Worm (Caenorhabditis elegans) whole organism, L3 larva: Measurements from ENCODE around the gene C04F6.9.

Experiments used
- R02D3.7 ChIP-seq: fragments of 150-350 bp; optimal IDR thresholded peaks from 2 replicates; lab custom pipeline; 2014; ENCODE audit warnings: missing biosample characterization, missing genetic modification characterization
- ZK546.5 ChIP-seq: sonication (generic microtip); optimal IDR thresholded peaks from 2 replicates; lab custom pipeline; 2017; ENCODE audit warnings: missing biosample characterization, missing genetic modification characterization
- ama-1 ChIP-seq: fragments of 150-350 bp; optimal IDR thresholded peaks from 2 replicates; lab custom pipeline; 2018
- ceh-16 ChIP-seq: sonication (generic microtip); optimal IDR thresholded peaks from 2 replicates; lab custom pipeline; 2017; ENCODE audit warnings: missing biosample characterization, missing genetic modification characterization
- ceh-28 ChIP-seq: fragments of 150-350 bp; optimal IDR thresholded peaks from 2 replicates; lab custom pipeline; 2014; ENCODE audit warnings: missing biosample characterization, missing genetic modification reagents, missing genetic modification characterization
- ceh-82 ChIP-seq: fragments of 150-350 bp; optimal IDR thresholded peaks from 2 replicates; lab custom pipeline; 2014; ENCODE audit warnings: missing biosample characterization, missing genetic modification characterization
- daf-12 ChIP-seq: fragments of 150-350 bp; optimal IDR thresholded peaks from 2 replicates; lab custom pipeline; 2014; ENCODE audit warnings: missing biosample characterization, missing genetic modification reagents, missing genetic modification characterization
- egl-27 ChIP-seq: sonication (generic microtip); optimal IDR thresholded peaks from 4 replicates; lab custom pipeline; 2017; ENCODE audit warnings: missing biosample characterization, missing genetic modification reagents, missing genetic modification characterization
- egl-5 ChIP-seq: fragments of 150-350 bp; optimal IDR thresholded peaks from 2 replicates; lab custom pipeline; 2017; ENCODE audit warnings: missing biosample characterization, missing genetic modification reagents, missing genetic modification characterization, inconsistent platforms
- elt-1 ChIP-seq: fragments of 150-350 bp; optimal IDR thresholded peaks from 2 replicates; lab custom pipeline; 2014; ENCODE audit warnings: missing biosample characterization, missing genetic modification characterization
- elt-2 ChIP-seq: sonication (generic microtip); optimal IDR thresholded peaks from 2 replicates; lab custom pipeline; 2016; ENCODE audit warnings: missing genetic modification reagents, mild to moderate bottlenecking, missing genetic modification characterization, missing compliant biosample characterization
- fkh-10 ChIP-seq: sonication (generic microtip); optimal IDR thresholded peaks from 2 replicates; lab custom pipeline; 2017; ENCODE audit warnings: missing biosample characterization, missing genetic modification reagents, missing genetic modification characterization
- fkh-2 ChIP-seq: fragments of 150-350 bp; optimal IDR thresholded peaks from 2 replicates; lab custom pipeline; 2014; ENCODE audit warnings: missing biosample characterization, missing genetic modification reagents, missing genetic modification characterization
- fos-1 ChIP-seq: fragments of 150-350 bp; optimal IDR thresholded peaks from 2 replicates; lab custom pipeline; 2014; ENCODE audit warnings: missing biosample characterization, missing genetic modification characterization
- hmg-11 ChIP-seq: sonication (generic microtip); optimal IDR thresholded peaks from 2 replicates; lab custom pipeline; 2016; ENCODE audit warnings: missing genetic modification characterization, missing compliant biosample characterization
- jun-1 ChIP-seq: fragments of 150-350 bp; optimal IDR thresholded peaks from 2 replicates; lab custom pipeline; 2014; ENCODE audit warnings: missing biosample characterization, missing genetic modification reagents, missing genetic modification characterization
- lin-15B ChIP-seq: fragments of 150-350 bp; optimal IDR thresholded peaks from 2 replicates; lab custom pipeline; 2014; ENCODE audit warnings: missing biosample characterization, missing genetic modification characterization
- lin-39 ChIP-seq: fragments of 150-350 bp; optimal IDR thresholded peaks from 2 replicates; lab custom pipeline; 2018; ENCODE audit warnings: missing biosample characterization, missing genetic modification reagents, missing genetic modification characterization
- lsy-12 ChIP-seq: sonication (generic microtip); optimal IDR thresholded peaks from 2 replicates; lab custom pipeline; 2016; ENCODE audit warnings: mild to moderate bottlenecking, missing genetic modification characterization, missing compliant biosample characterization
- mml-1 ChIP-seq: fragments of 150-350 bp; sonication (generic microtip); optimal IDR thresholded peaks from 3 replicates; lab custom pipeline; 2014; ENCODE audit warnings: missing biosample characterization, missing genetic modification characterization
- nfya-1 ChIP-seq: sonication (generic microtip); optimal IDR thresholded peaks from 2 replicates; lab custom pipeline; 2017; ENCODE audit warnings: missing genetic modification characterization, mild to moderate bottlenecking, missing compliant biosample characterization, antibody characterized with exemption, moderate library complexity; ENCODE audit not compliant: insufficient read depth
- nhr-12 ChIP-seq: fragments of 150-350 bp; optimal IDR thresholded peaks from 2 replicates; lab custom pipeline; 2014; ENCODE audit warnings: missing biosample characterization, missing genetic modification characterization
- nhr-23 ChIP-seq: fragments of 150-350 bp; optimal IDR thresholded peaks from 2 replicates; lab custom pipeline; 2014; ENCODE audit warnings: missing biosample characterization, missing genetic modification reagents, missing genetic modification characterization
- nhr-237 ChIP-seq: fragments of 150-350 bp; optimal IDR thresholded peaks from 2 replicates; lab custom pipeline; 2014; ENCODE audit warnings: missing biosample characterization, missing genetic modification characterization
- nhr-25 ChIP-seq: sonication (generic microtip); optimal IDR thresholded peaks from 2 replicates; lab custom pipeline; 2017; ENCODE audit warnings: missing biosample characterization, missing genetic modification characterization
- nhr-28 ChIP-seq: fragments of 150-350 bp; optimal IDR thresholded peaks from 2 replicates; lab custom pipeline; 2014; ENCODE audit warnings: missing biosample characterization, missing genetic modification characterization
- nhr-43 ChIP-seq: sonication (generic microtip); optimal IDR thresholded peaks from 2 replicates; lab custom pipeline; 2016; ENCODE audit warnings: mild to moderate bottlenecking, missing genetic modification characterization, missing compliant biosample characterization; ENCODE audit not compliant: poor library complexity, severe bottlenecking
- nhr-76 ChIP-seq: fragments of 150-350 bp; sonication (generic microtip); optimal IDR thresholded peaks from 5 replicates; lab custom pipeline; 2014; ENCODE audit warnings: missing biosample characterization, missing genetic modification characterization
- nhr-77 ChIP-seq: fragments of 150-350 bp; optimal IDR thresholded peaks from 2 replicates; lab custom pipeline; 2014; ENCODE audit warnings: missing biosample characterization, missing genetic modification characterization
- pha-4 ChIP-seq: fragments of 150-350 bp; optimal IDR thresholded peaks from 2 replicates; lab custom pipeline; 2014; ENCODE audit warnings: missing biosample characterization, missing genetic modification reagents, missing genetic modification characterization
- pqm-1 ChIP-seq: fragments of 150-350 bp; optimal IDR thresholded peaks from 2 replicates; lab custom pipeline; 2017; ENCODE audit warnings: missing biosample characterization, missing genetic modification characterization, inconsistent platforms
- sea-2 ChIP-seq: fragments of 150-350 bp; sonication (generic microtip); optimal IDR thresholded peaks from 4 replicates; lab custom pipeline; 2014; ENCODE audit warnings: missing biosample characterization, missing genetic modification reagents, missing genetic modification characterization
- snpc-4 ChIP-seq: fragments of 150-350 bp; optimal IDR thresholded peaks from 2 replicates; lab custom pipeline; 2014; ENCODE audit warnings: missing biosample characterization, missing genetic modification characterization
- tbx-2 ChIP-seq: sonication (generic microtip); optimal IDR thresholded peaks from 2 replicates; lab custom pipeline; 2016; ENCODE audit warnings: mild to moderate bottlenecking, missing genetic modification characterization, missing compliant biosample characterization
- unc-39 ChIP-seq: sonication (generic microtip); optimal IDR thresholded peaks from 4 replicates; lab custom pipeline; 2017; ENCODE audit warnings: missing biosample characterization, missing genetic modification characterization
- unc-62 ChIP-seq: fragments of 150-350 bp; sonication (generic microtip); optimal IDR thresholded peaks from 4 replicates; lab custom pipeline; 2014; ENCODE audit warnings: missing biosample characterization, missing genetic modification reagents, missing genetic modification characterization
- ztf-11 ChIP-seq: fragments of 150-350 bp; optimal IDR thresholded peaks from 2 replicates; lab custom pipeline; 2014; ENCODE audit warnings: missing biosample characterization, missing genetic modification characterization
- ztf-4 ChIP-seq: fragments of 150-350 bp; optimal IDR thresholded peaks from 2 replicates; lab custom pipeline; 2014; ENCODE audit warnings: missing biosample characterization, missing genetic modification characterization

C04F6.9 gene

ce11 chrX:3371264-3371663 is 30.5 kb upstream of the C04F6.9 start:
- peak; percentile 38 for TF ChIP-seq egl-27 (tag; lab: Kevin White, UChicago)
- TF ChIP-seq nhr-23 (tag; lab: Kevin White, UChicago): peak; percentile 54
- TF ChIP-seq egl-5 (tag; lab: Kevin White, UChicago): peak; percentile 31
- no peak for TF ChIP-seq fos-1 (tag; lab: Kevin White, UChicago)
- TF ChIP-seq daf-12 (tag; lab: Kevin White, UChicago): no peak
- no peak for TF ChIP-seq snpc-4
- no peak for TF ChIP-seq ceh-82 (tag; lab: Kevin White, UChicago)
- TF ChIP-seq jun-1 (tag; lab: Kevin White, UChicago): peak; percentile 44
- no peak for TF ChIP-seq ceh-28 (tag; lab: Kevin White, UChicago)
- TF ChIP-seq pha-4 (tag; lab: Kevin White, UChicago): peak; percentile 67
- peak; percentile 38 for TF ChIP-seq pqm-1 (tag; lab: Kevin White, UChicago)
- no peak for TF ChIP-seq nhr-237 (tag; lab: Kevin White, UChicago)
- TF ChIP-seq tbx-2: peak; percentile 65
- peak; percentile 4 for TF ChIP-seq fkh-10 (GFP tag; lab: Kevin White, UChicago)
- TF ChIP-seq nhr-12: no peak
- TF ChIP-seq lsy-12 (tag; lab: Kevin White, UChicago): peak; percentile 54
- no peak for TF ChIP-seq sea-2 (GFP tag; lab: Kevin White, UChicago)
- TF ChIP-seq elt-2 (tag; lab: Kevin White, UChicago): peak; percentile 43
- TF ChIP-seq ztf-4 (tag; lab: Kevin White, UChicago): peak; percentile 17
- TF ChIP-seq nhr-43 (tag; lab: Kevin White, UChicago): peak; percentile 61
- TF ChIP-seq nfya-1 (tag; lab: Kevin White, UChicago): peak; percentile 57
- peak; percentile 22 for TF ChIP-seq lin-39 (tag; lab: Kevin White, UChicago)
- peak; percentile 74 for TF ChIP-seq hmg-11 (tag; lab: Kevin White, UChicago)

DNA sequence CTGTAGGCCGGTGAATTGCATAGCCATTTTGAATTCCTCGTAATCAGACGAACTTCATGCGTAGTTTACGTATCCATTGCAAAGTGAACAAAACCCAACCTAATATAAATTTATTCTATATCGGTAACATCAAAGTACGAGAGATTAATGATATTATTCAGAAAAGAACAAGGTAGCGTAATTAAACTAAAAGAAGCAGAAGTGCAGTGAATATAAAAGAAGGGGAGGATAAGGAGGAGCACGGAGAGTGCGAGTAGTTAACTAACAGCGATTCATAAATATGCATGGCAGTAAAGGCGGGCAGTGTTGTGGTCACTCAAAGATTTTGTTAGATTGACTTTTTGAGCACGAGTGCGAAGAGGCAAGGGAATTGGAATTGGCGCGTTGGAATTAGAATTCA is 27.2 kb upstream of the C04F6.9 start, which contains the start of gene clc-3:
Gene clc-3, minus strand, starts transcription at position 101 of the 400 bp plus-strand sequence.
- no peak for TF ChIP-seq nhr-23 (tag; lab: Kevin White, UChicago)
- no peak for TF ChIP-seq ceh-82 (tag; lab: Kevin White, UChicago)
- no peak for TF ChIP-seq hmg-11 (tag; lab: Kevin White, UChicago)
- no peak for TF ChIP-seq nhr-76 (tag; lab: Kevin White, UChicago)
- TF ChIP-seq ceh-16 (tag; lab: Kevin White, UChicago): no peak
- no peak for TF ChIP-seq unc-62 (GFP tag; lab: Kevin White, UChicago)
- TF ChIP-seq jun-1 (tag; lab: Kevin White, UChicago): no peak
- no peak for TF ChIP-seq pqm-1 (tag; lab: Kevin White, UChicago)
- TF ChIP-seq elt-1: no peak
- TF ChIP-seq unc-39 (tag; lab: Kevin White, UChicago): no peak
- no peak for TF ChIP-seq nhr-28 (tag; lab: Kevin White, UChicago)
- TF ChIP-seq R02D3.7: no peak
- TF ChIP-seq nfya-1 (tag; lab: Kevin White, UChicago): no peak

- TF ChIP-seq ztf-11 (tag; lab: Kevin White, UChicago) (no peak), nhr-77 (no peak), nfya-1 (tag; lab: Kevin White, UChicago) (no peak), ZK546.5 (tag; lab: Kevin White, UChicago) (no peak), nhr-43 (tag; lab: Kevin White, UChicago) (no peak), mml-1 (tag; lab: Kevin White, UChicago) (no peak), ceh-82 (tag; lab: Kevin White, UChicago) (no peak), jun-1 (tag; lab: Kevin White, UChicago) (no peak), nhr-23 (tag; lab: Kevin White, UChicago) (no peak), snpc-4 (no peak), fkh-2 (tag; lab: Kevin White, UChicago) (no peak), tbx-2 (no peak)
These were observed 26.5 kb upstream of the C04F6.9 start for ce11 chrX:3375320-3375719.

DNA sequence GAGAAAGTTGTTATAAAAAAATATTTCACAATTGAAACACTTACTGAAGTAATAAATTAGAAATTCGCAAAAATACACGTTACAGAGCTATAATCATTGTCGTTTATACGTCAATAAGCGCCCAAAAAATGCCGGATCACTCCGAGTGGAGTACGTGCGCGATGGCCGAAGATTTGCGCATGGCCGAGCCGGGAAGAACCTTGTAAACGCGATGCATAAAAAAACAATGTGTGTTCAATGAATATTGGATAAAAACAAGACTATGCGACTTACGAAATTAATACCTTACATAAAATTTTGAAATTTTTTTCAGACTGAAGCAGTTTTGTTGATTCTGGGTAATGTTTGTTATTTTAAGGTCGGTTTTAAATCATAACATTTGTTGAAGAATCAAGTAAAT is 22.7 kb upstream of the C04F6.9 start, which contains the start of gene sorf-1:
Gene sorf-1, minus strand, starts transcription at position 135 of the 400 bp plus-strand sequence.
- TF ChIP-seq nhr-43 (tag; lab: Kevin White, UChicago) (peak; percentile 18), lin-15B (tag; lab: Kevin White, UChicago) (peak; percentile 1), nhr-25 (tag; lab: Kevin White, UChicago) (peak; percentile 11), elt-2 (tag; lab: Kevin White, UChicago) (peak; percentile 9), hmg-11 (tag; lab: Kevin White, UChicago) (peak; percentile 59), nhr-237 (tag; lab: Kevin White, UChicago) (no peak), egl-5 (tag; lab: Kevin White, UChicago) (no peak), lin-39 (tag; lab: Kevin White, UChicago) (peak; percentile 23), ceh-82 (tag; lab: Kevin White, UChicago) (no peak), nhr-23 (tag; lab: Kevin White, UChicago) (peak; percentile 11), pha-4 (tag; lab: Kevin White, UChicago) (peak; percentile 19), nfya-1 (tag; lab: Kevin White, UChicago) (peak; percentile 22), ztf-4 (tag; lab: Kevin White, UChicago) (no peak), jun-1 (tag; lab: Kevin White, UChicago) (no peak), ama-1 (lab: Kevin White, UChicago) (no peak), ceh-16 (tag; lab: Kevin White, UChicago) (no peak)
